Fruit fly (Drosophila melanogaster): ENCODE results near the gene CG45490.
"Not testable (repeated sequence)": the region's sequence is repeated elsewhere in the genome, so short reads cannot be mapped to it uniquely, and the experiment has no call there.

dm6 chrX:19910017-19910416, 24.1 kb downstream of the CG45490 start, which contains the start of gene CG45486:
- not testable (repeated sequence) for TF ChIP-seq CTCF, CG8478 (optimal IDR thresholded peaks at IDR 0.05)

Measured in S2 (cell line).